Worm (Caenorhabditis elegans): Measurements from ENCODE around the gene F14D7.2.
"Not testable (repeated sequence)": the region's sequence is repeated elsewhere in the genome, so short reads cannot be mapped to it uniquely, and the experiment has no call there.

DNA sequence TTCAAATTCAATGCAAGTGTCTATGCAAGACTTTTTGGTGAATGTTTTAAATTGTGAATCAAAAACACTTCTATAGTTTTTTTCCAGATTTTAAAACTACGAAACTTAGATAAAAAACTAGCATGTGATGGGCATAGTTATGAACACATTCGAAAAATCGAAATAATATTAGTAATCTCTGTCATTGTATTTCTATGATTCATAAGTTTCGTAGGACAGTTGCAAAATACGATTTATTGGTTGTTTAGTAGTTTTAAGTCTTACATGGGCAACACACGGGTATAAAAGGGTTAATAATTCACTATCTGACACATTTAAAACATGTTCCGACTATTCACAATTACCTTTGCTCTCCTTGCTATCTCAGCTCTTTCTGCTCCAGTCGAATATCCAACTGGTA lies 14.6 kb upstream of the F14D7.2 start, which contains the start of gene spig-5:
- TF ChIP-seq nhr-25 (tag; optimal IDR thresholded peaks at IDR 0.05; ENCODE audit: borderline replicate concordance, insufficient read depth); lir-3 (tag; optimal IDR thresholded peaks at IDR 0.05): not testable (repeated sequence)
